Fruit fly (Drosophila melanogaster) whole organism, embryonic: Measurements from ENCODE around the gene CG8112.

ENCODE experiments used
- Aef1 ChIP-seq: fragments of 200-800 bp; sonication (Bioruptor generic); IDR thresholded peaks from 3 replicates; pipeline ENCODE4 v1.3.6; 2022; ENCODE audit warnings: missing biosample characterization, missing genetic modification characterization
- CG11456 ChIP-seq: fragments of 200-800 bp; sonication (Bioruptor generic); IDR thresholded peaks from 3 replicates; pipeline ENCODE4 v1.3.6; 2022; ENCODE audit warnings: missing biosample characterization, missing genetic modification characterization
- CG11560 ChIP-seq: fragments of 200-800 bp; sonication (Bioruptor generic); IDR thresholded peaks from 3 replicates; pipeline ENCODE4 v1.3.6; 2022; ENCODE audit warnings: missing biosample characterization, missing genetic modification characterization
- CG12104 ChIP-seq: fragments of 200-800 bp; sonication (Bioruptor generic); optimal IDR thresholded peaks from 3 replicates; lab custom pipeline; 2016; ENCODE audit warnings: missing biosample characterization, missing genetic modification characterization
- CG13624 ChIP-seq: fragments of 200-800 bp; sonication (Bioruptor generic); optimal IDR thresholded peaks from 2 replicates; lab custom pipeline; 2016; ENCODE audit warnings: missing biosample characterization, missing genetic modification characterization
- CG13775 ChIP-seq: fragments of 200-800 bp; sonication (Bioruptor generic); optimal IDR thresholded peaks from 3 replicates; lab custom pipeline; 2017; ENCODE audit warnings: missing biosample characterization, mild to moderate bottlenecking, missing genetic modification characterization
- CG17359 ChIP-seq: fragments of 200-800 bp; sonication (Bioruptor generic); optimal IDR thresholded peaks from 3 replicates; lab custom pipeline; 2018; ENCODE audit warnings: missing biosample characterization, mild to moderate bottlenecking, missing genetic modification characterization, moderate library complexity
- CG1792 ChIP-seq: fragments of 200-800 bp; sonication (Bioruptor generic); optimal IDR thresholded peaks from 2 replicates; lab custom pipeline; 2016; ENCODE audit warnings: missing biosample characterization, missing genetic modification characterization
- CG18262 ChIP-seq: fragments of 200-800 bp; optimal IDR thresholded peaks from 3 replicates; lab custom pipeline; 2019; ENCODE audit warnings: missing biosample characterization, mild to moderate bottlenecking, missing genetic modification characterization, moderate library complexity
- CG2116 ChIP-seq: fragments of 200-800 bp; sonication (Bioruptor generic); optimal IDR thresholded peaks from 3 replicates; lab custom pipeline; 2018; ENCODE audit warnings: missing biosample characterization, mild to moderate bottlenecking, missing genetic modification characterization
- CG2129 ChIP-seq: fragments of 200-800 bp; sonication (Bioruptor generic); IDR thresholded peaks from 2 replicates; pipeline ENCODE4 v1.3.6; 2022; ENCODE audit warnings: missing biosample characterization, missing genetic modification characterization; ENCODE audit not compliant: partially characterized antibody
- CG30020 ChIP-seq: fragments of 200-800 bp; optimal IDR thresholded peaks from 2 replicates; lab custom pipeline; 2019; ENCODE audit warnings: missing biosample characterization, mild to moderate bottlenecking, missing genetic modification characterization, moderate library complexity
- CG30403 ChIP-seq: fragments of 200-800 bp; sonication (Bioruptor generic); optimal IDR thresholded peaks from 3 replicates; lab custom pipeline; 2016; ENCODE audit warnings: missing biosample characterization, missing genetic modification characterization
- CG32532 ChIP-seq: fragments of 200-800 bp; sonication (Bioruptor generic); IDR thresholded peaks from 2 replicates; pipeline ENCODE4 v1.3.6; 2022; ENCODE audit warnings: missing biosample characterization, missing genetic modification characterization
- CG32772 ChIP-seq: fragments of 200-800 bp; sonication (Bioruptor generic); IDR thresholded peaks from 2 replicates; pipeline ENCODE4 v1.3.6; 2022; ENCODE audit warnings: missing biosample characterization, missing genetic modification characterization
- CG33557 ChIP-seq: fragments of 200-800 bp; sonication (Bioruptor generic); optimal IDR thresholded peaks from 2 replicates; lab custom pipeline; 2019; ENCODE audit warnings: missing biosample characterization, mild to moderate bottlenecking, missing genetic modification characterization, moderate library complexity
- CG4854 ChIP-seq: fragments of 200-800 bp; sonication (Bioruptor generic); optimal IDR thresholded peaks from 2 replicates; lab custom pipeline; 2016; ENCODE audit warnings: missing biosample characterization, missing genetic modification characterization, inconsistent platforms
- CG6254 ChIP-seq: fragments of 200-800 bp; sonication (Bioruptor generic); optimal IDR thresholded peaks from 3 replicates; lab custom pipeline; 2017; ENCODE audit warnings: mild to moderate bottlenecking, missing biosample characterization, missing genetic modification reagents, missing genetic modification characterization
- CG9876 ChIP-seq: fragments of 200-800 bp; sonication (Bioruptor generic); optimal IDR thresholded peaks from 2 replicates; lab custom pipeline; 2016; ENCODE audit warnings: missing biosample characterization, missing genetic modification characterization
- CTCF ChIP-seq: fragments of 200-800 bp; sonication (Bioruptor generic); optimal IDR thresholded peaks from 2 replicates; lab custom pipeline; 2017; ENCODE audit warnings: missing biosample characterization, mild to moderate bottlenecking, missing genetic modification characterization, moderate library complexity
- Chrac-16 ChIP-seq: fragments of 200-800 bp; sonication (Bioruptor generic); optimal IDR thresholded peaks from 3 replicates; lab custom pipeline; 2016; ENCODE audit warnings: missing biosample characterization, missing genetic modification characterization
- D ChIP-seq, 2 experiments: fragments of 200-800 bp in 1 of 2; fragments of >200 bp in 1 of 2; sonication (Bioruptor generic) in 1 of 2; optimal IDR thresholded peaks; 2 replicates in 1 of 2; 3 replicates in 1 of 2; lab custom pipeline; 2017; ENCODE audit warnings: mild to moderate bottlenecking in 1 of 2, missing biosample characterization in 1 of 2, missing genetic modification characterization in 1 of 2, missing genetic modification reagents in 1 of 2
- D19A ChIP-seq: fragments of 200-800 bp; optimal IDR thresholded peaks from 3 replicates; lab custom pipeline; 2019; ENCODE audit warnings: missing biosample characterization, mild to moderate bottlenecking, missing genetic modification characterization, moderate library complexity
- Dad ChIP-seq: fragments of 200-800 bp; sonication (Bioruptor generic); optimal IDR thresholded peaks from 3 replicates; lab custom pipeline; 2016; ENCODE audit warnings: missing biosample characterization, missing genetic modification characterization
- Doc2 ChIP-seq: fragments of 200-800 bp; sonication (Bioruptor generic); IDR thresholded peaks from 2 replicates; pipeline ENCODE4 v1.3.6; 2022; ENCODE audit warnings: missing biosample characterization, missing genetic modification characterization
- HLHmδ ChIP-seq: fragments of 200-800 bp; sonication (Bioruptor generic); optimal IDR thresholded peaks from 2 replicates; lab custom pipeline; 2018; ENCODE audit warnings: missing biosample characterization, mild to moderate bottlenecking, missing genetic modification characterization, moderate library complexity
- Hand ChIP-seq: fragments of 200-800 bp; sonication (Bioruptor generic); optimal IDR thresholded peaks from 2 replicates; lab custom pipeline; 2017; ENCODE audit warnings: mild to moderate bottlenecking, missing biosample characterization, missing genetic modification reagents, missing genetic modification characterization
- Hmr ChIP-seq: fragments of 200-800 bp; sonication (Bioruptor generic); optimal IDR thresholded peaks from 3 replicates; lab custom pipeline; 2017; ENCODE audit warnings: mild to moderate bottlenecking, missing biosample characterization, missing genetic modification reagents, missing genetic modification characterization
- Hsf ChIP-seq: fragments of 200-800 bp; sonication (Bioruptor generic); optimal IDR thresholded peaks from 3 replicates; lab custom pipeline; 2016; ENCODE audit warnings: missing biosample characterization, missing genetic modification characterization
- Max ChIP-seq: fragments of 200-800 bp; sonication (Bioruptor generic); optimal IDR thresholded peaks from 2 replicates; lab custom pipeline; 2016; ENCODE audit warnings: missing biosample characterization, mild to moderate bottlenecking, missing genetic modification characterization
- NK7.1 ChIP-seq: fragments of 200-800 bp; sonication (Bioruptor generic); optimal IDR thresholded peaks from 3 replicates; lab custom pipeline; 2016; ENCODE audit warnings: missing biosample characterization, missing genetic modification characterization
- Nf-YA ChIP-seq: fragments of 200-800 bp; sonication (Bioruptor generic); IDR thresholded peaks from 2 replicates; pipeline ENCODE4 v1.3.6; 2022; ENCODE audit warnings: missing biosample characterization, missing genetic modification characterization
- Ptx1 ChIP-seq: fragments of 200-800 bp; sonication (Bioruptor generic); IDR thresholded peaks from 2 replicates; pipeline ENCODE4 v1.3.6; 2022; ENCODE audit warnings: missing biosample characterization, missing genetic modification characterization
- amos ChIP-seq: fragments of 200-800 bp; sonication (Bioruptor generic); IDR thresholded peaks from 2 replicates; pipeline ENCODE4 v1.3.6; 2022; ENCODE audit warnings: missing biosample characterization, missing genetic modification characterization; ENCODE audit not compliant: partially characterized antibody
- ase ChIP-seq: fragments of 200-800 bp; sonication (Bioruptor generic); IDR thresholded peaks from 3 replicates; pipeline ENCODE4 v1.3.6; 2022; ENCODE audit warnings: missing biosample characterization, missing genetic modification characterization
- chm ChIP-seq: fragments of 200-800 bp; sonication (Bioruptor generic); IDR thresholded peaks from 2 replicates; pipeline ENCODE4 v1.3.6; 2022; ENCODE audit warnings: missing biosample characterization, missing genetic modification characterization
- eve ChIP-seq, 2 experiments: fragments of >200 bp; optimal IDR thresholded peaks; 2 replicates each; lab custom pipeline; 2017; ENCODE audit warnings: missing biosample characterization in 2 of 2, missing genetic modification characterization in 2 of 2
- eyg ChIP-seq: fragments of 200-800 bp; sonication (Bioruptor generic); optimal IDR thresholded peaks from 3 replicates; lab custom pipeline; 2016; ENCODE audit warnings: missing biosample characterization, missing genetic modification characterization
- fru ChIP-seq: fragments of >200 bp; optimal IDR thresholded peaks from 2 replicates; lab custom pipeline; 2017
- gem ChIP-seq: fragments of 200-800 bp; sonication (Bioruptor generic); optimal IDR thresholded peaks from 2 replicates; lab custom pipeline; 2019; ENCODE audit warnings: missing biosample characterization, mild to moderate bottlenecking, missing genetic modification characterization, moderate library complexity
- ind ChIP-seq: fragments of 200-800 bp; sonication (Bioruptor generic); optimal IDR thresholded peaks from 3 replicates; lab custom pipeline; 2016; ENCODE audit warnings: missing biosample characterization, missing genetic modification characterization
- jigr1 ChIP-seq: fragments of 200-800 bp; sonication (Bioruptor generic); IDR thresholded peaks from 3 replicates; pipeline ENCODE4 v1.3.6; 2022; ENCODE audit warnings: missing biosample characterization, missing genetic modification characterization
- kah ChIP-seq: fragments of 200-800 bp; sonication (Bioruptor generic); optimal IDR thresholded peaks from 2 replicates; lab custom pipeline; 2018; ENCODE audit warnings: missing biosample characterization, mild to moderate bottlenecking, missing genetic modification characterization
- ken ChIP-seq: fragments of 200-800 bp; sonication (Bioruptor generic); IDR thresholded peaks from 3 replicates; pipeline ENCODE4 v1.3.6; 2022; ENCODE audit warnings: missing biosample characterization, missing genetic modification characterization
- lola ChIP-seq, 3 experiments: fragments of >200 bp in 2 of 3; fragments of 200-800 bp in 1 of 3; sonication (Bioruptor generic) in 1 of 3; optimal IDR thresholded peaks; 2 replicates each; lab custom pipeline; 2017 to 2019; ENCODE audit warnings: missing biosample characterization in 3 of 3, missing genetic modification characterization in 3 of 3, mild to moderate bottlenecking in 1 of 3, moderate library complexity in 1 of 3
- pfk ChIP-seq: fragments of 200-800 bp; sonication (Bioruptor generic); optimal IDR thresholded peaks from 2 replicates; lab custom pipeline; 2018; ENCODE audit warnings: missing biosample characterization, mild to moderate bottlenecking, missing genetic modification characterization, moderate library complexity
- sc ChIP-seq, 3 experiments: fragments of >200 bp in 2 of 3; fragments of 200-800 bp in 1 of 3; sonication (Bioruptor generic) in 1 of 3; optimal IDR thresholded peaks; 2 replicates in 2 of 3; 3 replicates in 1 of 3; lab custom pipeline; 2017; ENCODE audit warnings: mild to moderate bottlenecking in 1 of 3, missing biosample characterization in 1 of 3, missing genetic modification characterization in 1 of 3, missing genetic modification reagents in 1 of 3
- scrt ChIP-seq: fragments of 200-800 bp; sonication (Bioruptor generic); optimal IDR thresholded peaks from 2 replicates; lab custom pipeline; 2018; ENCODE audit warnings: missing biosample characterization, mild to moderate bottlenecking, missing genetic modification characterization, moderate library complexity
- sens-2 ChIP-seq: fragments of 200-800 bp; sonication (Bioruptor generic); IDR thresholded peaks from 2 replicates; pipeline ENCODE4 v1.3.6; 2022; ENCODE audit warnings: missing biosample characterization, missing genetic modification characterization
- sna ChIP-seq: fragments of 200-800 bp; sonication (Bioruptor generic); IDR thresholded peaks from 2 replicates; pipeline ENCODE4 v1.3.6; 2022; ENCODE audit warnings: missing biosample characterization, missing genetic modification characterization; ENCODE audit not compliant: partially characterized antibody
- usp ChIP-seq: fragments of >200 bp; optimal IDR thresholded peaks from 2 replicates; lab custom pipeline; 2017; ENCODE audit warnings: missing biosample characterization, missing genetic modification characterization

Gene CG8112

dm6 chr3R:8746354-8746753, 33.6 kb downstream of the CG8112 start (continued):
- TF ChIP-seq eyg (no peak), gem (tag; lab: Kevin White, UChicago) (peak; percentile 84), CG17359 (tag; lab: Kevin White, UChicago) (peak; percentile 67), Nf-YA (GFP tag; lab: Robert Waterston, UW) (peak; percentile 54), eve (GFP tag; optimal IDR thresholded peaks at IDR 0.05; lab: Kevin White, UChicago) (peak in 1 of 2 experiments; percentile 84), CG1792 (GFP tag; lab: Kevin White, UChicago) (no peak), Aef1 (GFP tag; lab: Robert Waterston, UW) (no peak), CG13775 (peak; percentile 59), ken (GFP tag; lab: Robert Waterston, UW) (no peak), ase (GFP tag; lab: Robert Waterston, UW) (peak; percentile 48; the same call in 1 of the 3 replicates), CG2129 (GFP tag; lab: Robert Waterston, UW) (no peak), CG13624 (GFP tag; lab: Kevin White, UChicago) (no peak), ind (GFP tag; lab: Kevin White, UChicago) (peak; percentile 54), Ptx1 (GFP tag; lab: Robert Waterston, UW) (peak; percentile 56; the same call in 1 of the 2 replicates), CG4854 (no peak), Chrac-16 (GFP tag; lab: Kevin White, UChicago) (peak; percentile 48), CG30403 (peak; percentile 71), Max (GFP tag; lab: Kevin White, UChicago) (peak; percentile 65), HLHmδ (GFP tag; lab: Kevin White, UChicago) (no peak), CG9876 (GFP tag; lab: Kevin White, UChicago) (no peak), Doc2 (no peak), CG11560 (no peak), CG18262 (peak; percentile 75), scrt (GFP tag; lab: Kevin White, UChicago) (no peak), NK7.1 (GFP tag; lab: Kevin White, UChicago) (peak; percentile 23), usp (no peak), sc (optimal IDR thresholded peaks at IDR 0.05; lab: Kevin White, UChicago) (no peak), sc (GFP tag; optimal IDR thresholded peaks at IDR 0.05; lab: Kevin White, UChicago) (peak; percentile 41), CG11456 (GFP tag; lab: Robert Waterston, UW) (no peak), CG30020 (no peak), sna (no peak), fru (lab: Kevin White, UChicago) (no peak), D19A (tag; lab: Kevin White, UChicago) (peak; percentile 69), CG2116 (GFP tag; lab: Kevin White, UChicago) (peak; percentile 13), Hsf (peak; percentile 29), CG33557 (GFP tag; lab: Kevin White, UChicago) (no peak), Hand (GFP tag; lab: Kevin White, UChicago) (no peak), amos (GFP tag; lab: Robert Waterston, UW) (no peak), pfk (GFP tag; lab: Kevin White, UChicago) (no peak), CG6254 (GFP tag; lab: Kevin White, UChicago) (peak; percentile 20), CG12104 (GFP tag; lab: Kevin White, UChicago) (peak; percentile 39), D (optimal IDR thresholded peaks at IDR 0.05; lab: Kevin White, UChicago) (no peak), D (GFP tag; optimal IDR thresholded peaks at IDR 0.05; lab: Kevin White, UChicago) (peak; percentile 38), CG32532 (peak; percentile 40; the same call in 1 of the 2 replicates), CG32772 (GFP tag; lab: Robert Waterston, UW) (no peak), Hmr (GFP tag; lab: Kevin White, UChicago) (no peak), chm (GFP tag; lab: Robert Waterston, UW) (no peak), sens-2 (GFP tag; lab: Robert Waterston, UW) (peak; percentile 39; the same call in 1 of the 2 replicates), lola (GFP tag; optimal IDR thresholded peaks at IDR 0.05; lab: Kevin White, UChicago) (peak in 1 of 3 experiments; percentile 65), Dad (GFP tag; lab: Kevin White, UChicago) (no peak), kah (GFP tag; lab: Kevin White, UChicago) (no peak), jigr1 (GFP tag; lab: Robert Waterston, UW) (no peak), CTCF (GFP tag; lab: Kevin White, UChicago) (no peak)
